Fruit fly (Drosophila melanogaster): ENCODE data around the gene Ntf-2r.

dm6 chr2L:18503760-18504159 is 49.3 kb downstream of the Ntf-2r start, which contains the start of gene kon:
- no peak for TF ChIP-seq pan (optimal IDR thresholded peaks at IDR 0.05)
- no peak for TF ChIP-seq psq (optimal IDR thresholded peaks at IDR 0.05)
- no peak for TF ChIP-seq usp (GFP tag; optimal IDR thresholded peaks at IDR 0.05)
- TF ChIP-seq CG8478 (optimal IDR thresholded peaks at IDR 0.05), result no peak

Data from whole organism.